Worm (Caenorhabditis elegans) whole organism, L1 larva: ENCODE data around the gene cnep-1.
A peak's percentile ranks its signal among the peaks of the same experiment; 100 is the strongest.

ENCODE experiments used
- C16A3.4 ChIP-seq: fragments of 150-350 bp; optimal IDR thresholded peaks from 2 replicates; lab custom pipeline; 2014; ENCODE audit warnings: missing biosample characterization, missing genetic modification characterization
- elt-2 ChIP-seq: sonication (generic microtip); optimal IDR thresholded peaks from 2 replicates; lab custom pipeline; 2016; ENCODE audit warnings: missing genetic modification characterization, mild to moderate bottlenecking, inconsistent platforms, missing compliant biosample characterization, missing genetic modification reagents
- fkh-8 ChIP-seq: sonication (generic microtip); optimal IDR thresholded peaks from 2 replicates; lab custom pipeline; 2016; ENCODE audit warnings: mild to moderate bottlenecking, missing genetic modification characterization, missing compliant biosample characterization
- lin-15B ChIP-seq: fragments of 150-350 bp; sonication (generic microtip); optimal IDR thresholded peaks from 3 replicates; lab custom pipeline; 2014; ENCODE audit warnings: missing biosample characterization, missing genetic modification characterization
- nhr-11 ChIP-seq: fragments of 150-350 bp; optimal IDR thresholded peaks from 2 replicates; lab custom pipeline; 2014; ENCODE audit warnings: missing biosample characterization, missing genetic modification characterization
- nhr-90 ChIP-seq: sonication (generic microtip); optimal IDR thresholded peaks from 2 replicates; lab custom pipeline; 2016; ENCODE audit warnings: mild to moderate bottlenecking, missing genetic modification characterization, missing compliant biosample characterization; ENCODE audit not compliant: poor library complexity
- rnt-1 ChIP-seq: sonication (generic microtip); optimal IDR thresholded peaks from 2 replicates; lab custom pipeline; 2016; ENCODE audit warnings: mild to moderate bottlenecking, missing genetic modification characterization, moderate library complexity, missing compliant biosample characterization
- snpc-4 ChIP-seq: fragments of 150-350 bp; optimal IDR thresholded peaks from 2 replicates; lab custom pipeline; 2014; ENCODE audit warnings: missing biosample characterization, missing genetic modification characterization
- unc-30 ChIP-seq: sonication (generic microtip); optimal IDR thresholded peaks from 2 replicates; lab custom pipeline; 2017; ENCODE audit warnings: missing biosample characterization, missing genetic modification characterization

DNA sequence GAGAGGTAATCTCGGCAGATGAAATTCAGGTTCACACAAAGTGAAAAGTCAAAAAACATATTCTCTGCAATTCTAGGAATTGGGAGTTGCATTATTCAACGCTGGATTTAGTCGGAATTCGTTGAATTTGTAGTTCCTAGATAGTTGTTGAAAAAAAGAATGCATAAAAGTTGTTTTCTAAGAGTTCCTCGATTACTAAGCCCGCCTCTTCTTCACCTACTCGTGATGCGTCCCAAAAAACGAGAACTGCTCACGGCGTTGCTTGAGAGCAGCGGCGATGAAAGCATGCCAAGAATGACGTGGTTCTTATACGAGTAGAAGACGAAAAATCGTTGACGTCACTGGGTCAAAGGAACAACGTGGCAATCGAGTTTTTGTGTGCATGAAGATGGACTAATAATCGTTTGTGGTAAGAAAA is 14.9 kb downstream of the cnep-1 start:
- TF ChIP-seq fkh-8 (peak; percentile 92), snpc-4 (tag; lab: Kevin White, UChicago) (no peak), nhr-90 (tag; lab: Kevin White, UChicago) (no peak), lin-15B (tag; lab: Kevin White, UChicago) (no peak), elt-2 (tag; lab: Kevin White, UChicago) (no peak), unc-30 (no peak), C16A3.4 (no peak), rnt-1 (no peak), nhr-11 (tag; lab: Kevin White, UChicago) (no peak)
